Worm (Caenorhabditis elegans): Measurements from ENCODE around the gene C32B5.13.
"Not testable (repeated sequence)": the region's sequence is repeated elsewhere in the genome, so short reads cannot be mapped to it uniquely, and the experiment has no call there.

The C32B5.13 gene

DNA sequence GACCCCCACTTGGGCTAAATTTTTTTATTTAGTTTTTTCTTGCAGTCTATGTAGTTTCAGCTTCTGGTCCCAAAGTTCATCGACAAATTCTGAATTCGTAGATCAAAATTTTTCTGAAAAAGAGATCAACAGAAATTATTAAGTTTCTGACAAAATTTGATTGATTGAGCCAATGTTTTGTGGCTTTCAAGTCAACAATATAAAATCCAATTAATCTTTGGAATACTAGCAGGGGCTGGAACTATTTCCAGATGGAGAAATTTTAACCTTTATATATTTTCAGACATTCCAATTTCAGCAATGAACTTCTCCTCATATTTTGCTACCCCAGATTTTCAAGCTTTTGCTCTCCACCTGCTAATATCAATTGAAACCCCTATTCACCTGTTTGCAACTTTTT lies 21.0 kb upstream of the C32B5.13 start, which contains the start of gene srh-274:
srh-274 (plus strand) TSS at position 301 of the 400 bp plus-strand sequence.
- no peak for TF ChIP-seq elt-2 (tag; optimal IDR thresholded peaks at IDR 0.05)
- no peak for TF ChIP-seq unc-62 (GFP tag; optimal IDR thresholded peaks at IDR 0.05)
- TF ChIP-seq elt-1 (tag; optimal IDR thresholded peaks at IDR 0.05) = no peak
- TF ChIP-seq jun-1 (tag; optimal IDR thresholded peaks at IDR 0.05) = no peak
- no peak for TF ChIP-seq unc-39 (tag; optimal IDR thresholded peaks at IDR 0.05)
- TF ChIP-seq lin-15B (tag; optimal IDR thresholded peaks at IDR 0.05) = no peak
- no peak for TF ChIP-seq nhr-67 (tag; optimal IDR thresholded peaks at IDR 0.05)
- TF ChIP-seq ztf-4 (tag; optimal IDR thresholded peaks at IDR 0.05) = no peak
- TF ChIP-seq nhr-237 (tag; optimal IDR thresholded peaks at IDR 0.05) = no peak
- no peak for TF ChIP-seq nhr-76 (tag; optimal IDR thresholded peaks at IDR 0.05)
- TF ChIP-seq mml-1 (tag; optimal IDR thresholded peaks at IDR 0.05) = no peak
- TF ChIP-seq nhr-23 (tag; optimal IDR thresholded peaks at IDR 0.05) = no peak
- no peak for TF ChIP-seq nhr-12 (tag; optimal IDR thresholded peaks at IDR 0.05)
- TF ChIP-seq tbx-2 (tag; optimal IDR thresholded peaks at IDR 0.05) = no peak
- no peak for TF ChIP-seq zag-1 (tag; optimal IDR thresholded peaks at IDR 0.05)
- TF ChIP-seq lsy-12 (tag; optimal IDR thresholded peaks at IDR 0.05) = no peak
- TF ChIP-seq fos-1 (tag; optimal IDR thresholded peaks at IDR 0.05) = no peak
- no peak for TF ChIP-seq pqm-1 (tag; optimal IDR thresholded peaks at IDR 0.05)

DNA sequence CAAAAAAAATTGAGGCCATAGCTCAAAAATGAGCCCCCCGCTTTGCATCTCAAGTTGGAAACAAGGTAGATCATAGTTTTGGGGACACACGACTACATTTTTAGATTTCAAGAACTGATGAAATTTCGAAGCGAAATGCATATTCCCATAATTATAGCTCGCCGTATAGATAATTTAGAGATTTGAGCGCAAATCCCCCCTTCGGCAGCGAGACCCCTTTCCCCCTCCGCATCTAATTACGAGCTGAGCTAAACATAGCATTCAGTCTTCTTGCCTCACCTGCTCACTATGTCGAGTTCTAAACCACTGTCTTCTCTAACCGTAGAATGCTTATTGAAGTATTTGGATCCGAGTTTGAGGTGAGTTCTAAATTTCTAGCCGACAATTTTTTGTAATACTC lies 17.3 kb upstream of the C32B5.13 start, which contains the start of the genes fbxc-17 and fbxc-15:
fbxc-17 (minus strand) TSS at position 101 of the 400 bp plus-strand sequence.
fbxc-15 (plus strand) TSS at position 289 of the 400 bp plus-strand sequence.
- TF ChIP-seq nhr-77 (tag; optimal IDR thresholded peaks at IDR 0.05) (no peak), ceh-16 (tag; optimal IDR thresholded peaks at IDR 0.05) (no peak), ama-1 (optimal IDR thresholded peaks at IDR 0.05) (no peak), nhr-25 (tag; optimal IDR thresholded peaks at IDR 0.05) (no peak), elt-2 (tag; optimal IDR thresholded peaks at IDR 0.05) (no peak), snpc-4 (tag; optimal IDR thresholded peaks at IDR 0.05) (no peak), fos-1 (tag; optimal IDR thresholded peaks at IDR 0.05) (no peak), tbx-2 (tag; optimal IDR thresholded peaks at IDR 0.05) (no peak), nhr-23 (tag; optimal IDR thresholded peaks at IDR 0.05) (no peak), aly-2 (tag; optimal IDR thresholded peaks at IDR 0.05) (no peak), ceh-9 (tag; optimal IDR thresholded peaks at IDR 0.05) (no peak)

DNA sequence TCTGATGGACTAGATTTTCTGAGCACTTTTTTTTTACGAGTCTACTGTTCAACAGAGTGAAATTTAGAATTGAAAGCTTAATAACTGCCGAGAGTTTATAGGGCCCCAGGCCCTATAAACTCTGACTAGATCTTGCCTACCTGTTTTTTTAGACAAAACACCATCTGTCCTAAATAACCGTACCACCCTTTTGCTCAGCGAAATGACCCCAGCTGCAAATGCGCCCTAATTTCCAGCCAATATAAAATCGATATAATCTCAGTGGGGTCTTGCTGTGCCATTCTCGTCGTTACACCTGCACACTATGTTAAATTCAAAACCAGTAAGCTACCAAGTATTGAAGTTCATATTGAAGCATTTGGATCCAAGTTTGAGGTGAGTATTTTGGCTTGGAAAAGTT lies 12.1 kb upstream of the C32B5.13 start, which contains the start of gene fbxc-14:
fbxc-14 (plus strand) TSS at position 301 of the 400 bp plus-strand sequence.
- TF ChIP-seq fkh-10 (GFP tag; optimal IDR thresholded peaks at IDR 0.05) (no peak), mml-1 (tag; optimal IDR thresholded peaks at IDR 0.05) (no peak), nhr-237 (tag; optimal IDR thresholded peaks at IDR 0.05) (no peak), mdl-1 (tag; optimal IDR thresholded peaks at IDR 0.05) (no peak), nhr-23 (tag; optimal IDR thresholded peaks at IDR 0.05) (no peak), ceh-28 (tag; optimal IDR thresholded peaks at IDR 0.05) (no peak), ZK546.5 (tag; optimal IDR thresholded peaks at IDR 0.05) (no peak), skn-1 (tag; optimal IDR thresholded peaks at IDR 0.05) (no peak)

ce11 chrII:972850-973249 lies 11.0 kb upstream of the C32B5.13 start, which contains the start of gene C32B5.15:
TSS of gene C32B5.15 (minus strand) at chrII:972950.
- no peak for TF ChIP-seq ceh-16 (tag; optimal IDR thresholded peaks at IDR 0.05)
- TF ChIP-seq ztf-11 (tag; optimal IDR thresholded peaks at IDR 0.05) = no peak
- no peak for TF ChIP-seq nhr-12 (tag; optimal IDR thresholded peaks at IDR 0.05)
- TF ChIP-seq daf-12 (tag; optimal IDR thresholded peaks at IDR 0.05) = no peak
- no peak for TF ChIP-seq elt-3 (tag; optimal IDR thresholded peaks at IDR 0.05)
- no peak for TF ChIP-seq mdl-1 (tag; optimal IDR thresholded peaks at IDR 0.05)
- TF ChIP-seq fos-1 (tag; optimal IDR thresholded peaks at IDR 0.05) = no peak
- TF ChIP-seq ama-1 (optimal IDR thresholded peaks at IDR 0.05) = no peak
- no peak for TF ChIP-seq nhr-77 (tag; optimal IDR thresholded peaks at IDR 0.05)
- no peak for TF ChIP-seq R02D3.7 (tag; optimal IDR thresholded peaks at IDR 0.05)

DNA sequence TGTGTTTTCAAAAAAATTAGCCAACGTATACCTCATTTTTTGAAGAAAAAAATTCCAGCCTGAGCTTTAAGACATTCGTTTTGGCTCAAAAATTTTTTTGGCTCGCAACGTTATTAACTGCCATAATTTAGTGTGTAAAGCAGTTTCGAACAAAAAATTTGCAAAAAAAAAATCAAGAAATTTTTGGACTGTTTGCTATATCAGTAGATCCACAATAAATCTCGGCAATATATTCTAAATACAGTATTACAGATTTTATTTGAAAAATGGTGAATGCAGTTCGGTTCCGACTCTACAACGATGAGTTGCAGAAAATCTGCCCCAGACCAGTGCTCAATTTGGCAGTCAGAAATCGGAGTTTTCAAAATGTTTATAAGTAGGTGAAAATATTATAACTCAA lies 6.2 kb upstream of the C32B5.13 start, which contains the start of gene C32B5.6:
C32B5.6 (plus strand) TSS at position 301 of the 400 bp plus-strand sequence.
- TF ChIP-seq nhr-23, fkh-2, egl-5 (tag; optimal IDR thresholded peaks at IDR 0.05): not testable (repeated sequence)
